Fruit fly (Drosophila melanogaster) S2 (cell line): ENCODE data around the gene CG8149.

Experiments
- CG8478 ChIP-seq: fragments of >200 bp; optimal IDR thresholded peaks from 2 replicates; lab custom pipeline; 2018
- CTCF ChIP-seq, 2 experiments: fragments of >200 bp; optimal IDR thresholded peaks; 2 replicates each; lab custom pipeline; 2018

The CG8149 gene

DNA sequence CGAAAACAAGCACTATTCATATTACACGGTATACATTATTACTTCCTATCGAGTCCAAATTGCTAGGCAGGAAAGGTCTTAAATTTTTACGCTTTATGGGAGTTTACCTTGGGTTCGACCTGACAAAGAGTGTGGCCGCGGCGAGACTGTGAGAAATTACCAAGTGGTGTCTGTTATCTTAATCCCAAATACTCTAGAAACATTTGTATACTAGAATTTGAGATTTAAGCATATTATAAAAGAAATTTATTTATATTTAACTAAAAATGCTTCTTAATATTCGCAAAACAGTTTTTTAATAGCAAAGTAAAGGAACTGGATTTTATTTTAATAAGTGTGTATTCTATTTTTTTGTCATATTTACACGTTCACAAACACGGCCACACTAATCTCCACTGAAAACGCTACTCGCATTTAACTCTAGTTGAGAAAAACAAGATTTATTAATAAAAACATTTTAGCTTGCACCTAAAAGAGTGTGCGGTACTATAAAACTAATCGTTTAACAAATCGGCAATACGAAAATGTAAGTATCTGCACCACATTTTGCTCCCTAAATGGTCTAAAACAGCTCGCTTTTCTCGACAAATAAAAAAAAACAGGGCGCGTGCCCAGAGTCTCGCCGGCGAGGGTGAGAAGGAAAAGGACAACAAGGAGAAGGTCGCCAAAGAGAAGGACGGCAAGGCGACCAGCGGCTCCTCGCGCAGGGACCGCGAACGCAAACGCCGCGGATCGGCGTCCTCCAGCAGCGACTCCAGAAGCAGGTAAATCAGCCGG, 47.4 kb downstream of the CG8149 start, which contains the start of the genes mura and RnpS1:
Gene mura, minus strand, starts transcription at position 148 of the 777 bp plus-strand sequence.
Gene RnpS1, plus strand, starts transcription at position 376 of the 777 bp plus-strand sequence.
- TF ChIP-seq CTCF (optimal IDR thresholded peaks at IDR 0.05; lab: Kevin White, UChicago) (no peak), CG8478 (lab: Kevin White, UChicago) (no peak)
